Worm (Caenorhabditis elegans): ENCODE data around the gene plg-1.

Gene plg-1

DNA sequence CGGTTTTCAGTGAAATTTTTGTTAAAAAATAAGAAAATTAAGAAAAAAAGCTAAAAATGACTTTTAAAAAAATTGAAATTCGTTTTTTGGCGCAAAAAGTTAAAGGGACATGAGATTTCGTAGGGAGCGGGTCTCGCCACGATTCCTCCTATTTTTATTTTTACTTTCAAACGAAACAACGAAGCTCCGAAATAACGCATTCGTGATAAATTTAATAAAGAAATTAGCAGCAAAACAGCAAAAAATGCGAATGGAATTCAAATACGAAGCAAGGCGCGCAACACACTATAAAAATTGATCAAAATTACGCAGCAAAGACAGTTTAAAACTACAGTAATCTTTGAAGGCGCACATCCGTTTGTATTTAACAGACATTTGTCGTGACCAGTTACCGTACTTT lies 47.7 kb downstream of the plg-1 start:
- TF ChIP-seq pqm-1 (tag; optimal IDR thresholded peaks at IDR 0.05) (no peak), lin-15B (tag; optimal IDR thresholded peaks at IDR 0.05) (peak; percentile 87), ceh-16 (tag; optimal IDR thresholded peaks at IDR 0.05) (no peak), nfya-1 (tag; optimal IDR thresholded peaks at IDR 0.05; ENCODE audit: insufficient read depth) (peak; percentile 69), skn-1 (tag; optimal IDR thresholded peaks at IDR 0.05) (no peak), pha-4 (tag; optimal IDR thresholded peaks at IDR 0.05) (peak; percentile 20), nhr-23 (tag; optimal IDR thresholded peaks at IDR 0.05) (peak; percentile 11), mml-1 (tag; optimal IDR thresholded peaks at IDR 0.05) (no peak), elt-2 (tag; optimal IDR thresholded peaks at IDR 0.05) (no peak)
